Fruit fly (Drosophila melanogaster) whole organism, embryonic: ENCODE results near the gene upd2.

ENCODE experiments used
- Asciz ChIP-seq: fragments of 200-800 bp; sonication (Bioruptor generic); optimal IDR thresholded peaks from 2 replicates; lab custom pipeline; 2017; ENCODE audit warnings: missing biosample characterization, mild to moderate bottlenecking, missing genetic modification characterization, missing genetic modification reagents
- Awh ChIP-seq: fragments of 200-800 bp; sonication (Bioruptor generic); IDR thresholded peaks from 2 replicates; pipeline ENCODE4, ENCODE4 v1.3.6; 2022; ENCODE audit warnings: missing biosample characterization, missing genetic modification characterization
- CG1024 ChIP-seq: fragments of 200-800 bp; sonication (Bioruptor generic); IDR thresholded peaks from 2 replicates; pipeline ENCODE4 v1.3.6; 2022; ENCODE audit warnings: missing biosample characterization, missing genetic modification characterization
- CG10979 ChIP-seq: fragments of 200-800 bp; sonication (Bioruptor generic); optimal IDR thresholded peaks from 2 replicates; lab custom pipeline; 2018; ENCODE audit warnings: missing biosample characterization, mild to moderate bottlenecking, missing genetic modification characterization, moderate library complexity
- CG11504 ChIP-seq: fragments of 200-800 bp; sonication (Bioruptor generic); optimal IDR thresholded peaks from 3 replicates; lab custom pipeline; 2019; ENCODE audit warnings: missing biosample characterization, mild to moderate bottlenecking, missing genetic modification characterization, moderate library complexity
- CG12071 ChIP-seq: fragments of 200-800 bp; sonication (Bioruptor generic); optimal IDR thresholded peaks from 3 replicates; lab custom pipeline; 2018; ENCODE audit warnings: missing biosample characterization, mild to moderate bottlenecking, missing genetic modification characterization
- CG12299 ChIP-seq: fragments of 200-800 bp; sonication (Bioruptor generic); optimal IDR thresholded peaks from 2 replicates; lab custom pipeline; 2018; ENCODE audit warnings: missing biosample characterization, mild to moderate bottlenecking, missing genetic modification characterization
- CG14710 ChIP-seq: fragments of 200-800 bp; sonication (Bioruptor generic); optimal IDR thresholded peaks from 3 replicates; lab custom pipeline; 2019; ENCODE audit warnings: missing biosample characterization, mild to moderate bottlenecking, missing genetic modification characterization, moderate library complexity
- CG1529 ChIP-seq: fragments of 200-800 bp; sonication (Bioruptor generic); optimal IDR thresholded peaks from 3 replicates; lab custom pipeline; 2018; ENCODE audit warnings: missing biosample characterization, missing genetic modification characterization
- CG15601 ChIP-seq: fragments of 200-800 bp; sonication (Bioruptor generic); optimal IDR thresholded peaks from 3 replicates; lab custom pipeline; 2019; ENCODE audit warnings: missing biosample characterization, mild to moderate bottlenecking, missing genetic modification characterization, moderate library complexity
- CG15696 ChIP-seq: fragments of 200-800 bp; sonication (Bioruptor generic); optimal IDR thresholded peaks from 2 replicates; lab custom pipeline; 2019; ENCODE audit warnings: missing biosample characterization, mild to moderate bottlenecking, missing genetic modification characterization, moderate library complexity
- CG18262 ChIP-seq: fragments of 200-800 bp; optimal IDR thresholded peaks from 3 replicates; lab custom pipeline; 2019; ENCODE audit warnings: missing biosample characterization, mild to moderate bottlenecking, missing genetic modification characterization, moderate library complexity
- CG18599 ChIP-seq: fragments of 200-800 bp; sonication (Bioruptor generic); optimal IDR thresholded peaks from 3 replicates; lab custom pipeline; 2017; ENCODE audit warnings: missing biosample characterization, missing genetic modification characterization, mild to moderate bottlenecking, moderate library complexity, missing genetic modification reagents
- CG2678 ChIP-seq: fragments of 200-800 bp; sonication (Bioruptor generic); optimal IDR thresholded peaks from 3 replicates; lab custom pipeline; 2019; ENCODE audit warnings: missing biosample characterization, mild to moderate bottlenecking, missing genetic modification characterization, moderate library complexity
- CG2875 ChIP-seq: fragments of 200-800 bp; sonication (Bioruptor generic); optimal IDR thresholded peaks from 2 replicates; lab custom pipeline; 2017; ENCODE audit warnings: missing biosample characterization, mild to moderate bottlenecking, missing genetic modification characterization, missing genetic modification reagents
- CG3163 ChIP-seq: fragments of 200-800 bp; sonication (Bioruptor generic); optimal IDR thresholded peaks from 3 replicates; lab custom pipeline; 2016; ENCODE audit warnings: missing biosample characterization, missing genetic modification characterization
- CG4730 ChIP-seq: fragments of 200-800 bp; sonication (Bioruptor generic); IDR thresholded peaks from 2 replicates; pipeline ENCODE4 v1.3.6; 2022; ENCODE audit warnings: missing biosample characterization, missing genetic modification characterization
- CG6854 ChIP-seq: fragments of 200-800 bp; sonication (Bioruptor generic); optimal IDR thresholded peaks from 3 replicates; lab custom pipeline; 2017; ENCODE audit warnings: missing biosample characterization, mild to moderate bottlenecking, missing genetic modification characterization
- CG7987 ChIP-seq: fragments of 200-800 bp; sonication (Bioruptor generic); optimal IDR thresholded peaks from 2 replicates; lab custom pipeline; 2018; ENCODE audit warnings: missing biosample characterization, mild to moderate bottlenecking, missing genetic modification characterization, moderate library complexity
- CTCF ChIP-seq: fragments of 200-800 bp; sonication (Bioruptor generic); optimal IDR thresholded peaks from 2 replicates; lab custom pipeline; 2017; ENCODE audit warnings: missing biosample characterization, mild to moderate bottlenecking, missing genetic modification characterization, moderate library complexity
- Deaf1 ChIP-seq: fragments of 200-800 bp; optimal IDR thresholded peaks from 3 replicates; lab custom pipeline; 2019; ENCODE audit warnings: missing biosample characterization, mild to moderate bottlenecking, missing genetic modification characterization, moderate library complexity
- Dip2 ChIP-seq: fragments of 200-800 bp; sonication (Bioruptor generic); IDR thresholded peaks from 2 replicates; pipeline ENCODE4 v1.3.6; 2022; ENCODE audit warnings: missing biosample characterization, missing genetic modification characterization
- Dll ChIP-seq: fragments of 200-800 bp; sonication (Bioruptor generic); IDR thresholded peaks from 4 replicates; pipeline ENCODE4 v1.3.6; 2022; ENCODE audit warnings: missing biosample characterization, missing genetic modification characterization; ENCODE audit not compliant: partially characterized antibody
- Gsc ChIP-seq: fragments of 200-800 bp; sonication (Bioruptor generic); IDR thresholded peaks from 2 replicates; pipeline ENCODE4 v1.3.6; 2022; ENCODE audit warnings: missing biosample characterization, missing genetic modification characterization
- HHEX ChIP-seq: fragments of 200-800 bp; sonication (Bioruptor generic); optimal IDR thresholded peaks from 3 replicates; lab custom pipeline; 2017; ENCODE audit warnings: missing biosample characterization, mild to moderate bottlenecking, missing genetic modification characterization, missing genetic modification reagents
- Lhr ChIP-seq: fragments of 200-800 bp; sonication (Bioruptor generic); optimal IDR thresholded peaks from 3 replicates; lab custom pipeline; 2017; ENCODE audit warnings: mild to moderate bottlenecking, missing biosample characterization, missing genetic modification reagents, missing genetic modification characterization
- Lim3 ChIP-seq: fragments of 200-800 bp; sonication (Bioruptor generic); IDR thresholded peaks from 2 replicates; pipeline ENCODE4 v1.3.6; 2022; ENCODE audit warnings: missing biosample characterization, missing genetic modification characterization
- MTF-1 ChIP-seq: fragments of 200-800 bp; sonication (Bioruptor generic); optimal IDR thresholded peaks from 2 replicates; lab custom pipeline; 2018; ENCODE audit warnings: missing biosample characterization, mild to moderate bottlenecking, missing genetic modification characterization, borderline replicate concordance
- Med ChIP-seq: fragments of 200-800 bp; sonication (Bioruptor generic); peaks from one replicate; lab custom pipeline; 2016; ENCODE audit warnings: missing biosample characterization, missing genetic modification characterization, mild to moderate bottlenecking, inconsistent platforms, moderate library complexity
- Myb ChIP-seq: fragments of 200-800 bp; sonication (Bioruptor generic); optimal IDR thresholded peaks from 2 replicates; lab custom pipeline; 2016; ENCODE audit warnings: missing biosample characterization, missing genetic modification characterization
- Ptx1 ChIP-seq: fragments of 200-800 bp; sonication (Bioruptor generic); IDR thresholded peaks from 2 replicates; pipeline ENCODE4 v1.3.6; 2022; ENCODE audit warnings: missing biosample characterization, missing genetic modification characterization
- Spps ChIP-seq: fragments of 200-800 bp; sonication (Bioruptor generic); optimal IDR thresholded peaks from 2 replicates; lab custom pipeline; 2018; ENCODE audit warnings: missing biosample characterization, mild to moderate bottlenecking, missing genetic modification characterization
- Vsx1 ChIP-seq: fragments of 200-800 bp; sonication (Bioruptor generic); optimal IDR thresholded peaks from 2 replicates; lab custom pipeline; 2017; ENCODE audit warnings: missing biosample characterization, mild to moderate bottlenecking, missing genetic modification characterization, missing genetic modification reagents
- ara ChIP-seq: fragments of 200-800 bp; sonication (Bioruptor generic); IDR thresholded peaks from 2 replicates; pipeline ENCODE4 v1.3.6; 2022; ENCODE audit warnings: missing biosample characterization, missing genetic modification characterization
- bab2 ChIP-seq: fragments of 200-800 bp; sonication (Bioruptor generic); optimal IDR thresholded peaks from 2 replicates; lab custom pipeline; 2016; ENCODE audit warnings: missing biosample characterization, missing genetic modification characterization
- bsh ChIP-seq, 2 experiments: fragments of 200-800 bp; sonication (Bioruptor generic); optimal IDR thresholded peaks; 2 replicates each; lab custom pipeline; 2017 to 2018; ENCODE audit warnings: mild to moderate bottlenecking in 2 of 2, missing biosample characterization in 2 of 2, missing genetic modification characterization in 2 of 2, moderate library complexity in 1 of 2
- dysf ChIP-seq: fragments of 200-800 bp; sonication (Bioruptor generic); IDR thresholded peaks from 3 replicates; pipeline ENCODE4 v1.3.6; 2022; ENCODE audit warnings: missing biosample characterization, missing genetic modification characterization
- fd64A ChIP-seq: fragments of 200-800 bp; sonication (Bioruptor generic); optimal IDR thresholded peaks from 3 replicates; lab custom pipeline; 2018; ENCODE audit warnings: missing biosample characterization, mild to moderate bottlenecking, missing genetic modification characterization
- grau ChIP-seq: fragments of 200-800 bp; optimal IDR thresholded peaks from 3 replicates; lab custom pipeline; 2019; ENCODE audit warnings: missing biosample characterization, mild to moderate bottlenecking, missing genetic modification characterization, moderate library complexity
- gsb-n ChIP-seq: fragments of 200-800 bp; sonication (Bioruptor generic); optimal IDR thresholded peaks from 3 replicates; lab custom pipeline; 2018; ENCODE audit warnings: missing biosample characterization, mild to moderate bottlenecking, missing genetic modification characterization
- kni ChIP-seq: fragments of 200-800 bp; sonication (Bioruptor generic); optimal IDR thresholded peaks from 3 replicates; lab custom pipeline; 2017; ENCODE audit warnings: mild to moderate bottlenecking, missing biosample characterization, missing genetic modification reagents, missing genetic modification characterization
- lola ChIP-seq, 3 experiments: fragments of >200 bp in 2 of 3; fragments of 200-800 bp in 1 of 3; sonication (Bioruptor generic) in 1 of 3; optimal IDR thresholded peaks; 2 replicates each; lab custom pipeline; 2017 to 2019; ENCODE audit warnings: missing biosample characterization in 3 of 3, missing genetic modification characterization in 3 of 3, mild to moderate bottlenecking in 1 of 3, moderate library complexity in 1 of 3
- nerfin-1 ChIP-seq: fragments of 200-800 bp; sonication (Bioruptor generic); optimal IDR thresholded peaks from 3 replicates; lab custom pipeline; 2019; ENCODE audit warnings: missing biosample characterization, mild to moderate bottlenecking, missing genetic modification characterization, moderate library complexity
- onecut ChIP-seq: fragments of 200-800 bp; sonication (Bioruptor generic); IDR thresholded peaks from 2 replicates; pipeline ENCODE4 v1.3.6; 2022; ENCODE audit warnings: missing biosample characterization, missing genetic modification characterization
- sens ChIP-seq: fragments of 200-800 bp; sonication (Bioruptor generic); peaks from one replicate; lab custom pipeline; 2016; ENCODE audit warnings: missing biosample characterization, missing genetic modification characterization
- tap ChIP-seq: fragments of 200-800 bp; optimal IDR thresholded peaks from 3 replicates; lab custom pipeline; 2019; ENCODE audit warnings: missing biosample characterization, mild to moderate bottlenecking, missing genetic modification characterization, moderate library complexity
- tin ChIP-seq: fragments of 200-800 bp; sonication (Bioruptor generic); optimal IDR thresholded peaks from 3 replicates; lab custom pipeline; 2016; ENCODE audit warnings: missing biosample characterization, missing genetic modification characterization
- unpg ChIP-seq: fragments of 200-800 bp; sonication (Bioruptor generic); optimal IDR thresholded peaks from 3 replicates; lab custom pipeline; 2018; ENCODE audit warnings: missing biosample characterization, mild to moderate bottlenecking, missing genetic modification characterization, moderate library complexity
- wek ChIP-seq: fragments of 200-800 bp; sonication (Bioruptor generic); optimal IDR thresholded peaks from 3 replicates; lab custom pipeline; 2018; ENCODE audit warnings: missing biosample characterization, mild to moderate bottlenecking, missing genetic modification characterization, moderate library complexity

upd2 gene

DNA sequence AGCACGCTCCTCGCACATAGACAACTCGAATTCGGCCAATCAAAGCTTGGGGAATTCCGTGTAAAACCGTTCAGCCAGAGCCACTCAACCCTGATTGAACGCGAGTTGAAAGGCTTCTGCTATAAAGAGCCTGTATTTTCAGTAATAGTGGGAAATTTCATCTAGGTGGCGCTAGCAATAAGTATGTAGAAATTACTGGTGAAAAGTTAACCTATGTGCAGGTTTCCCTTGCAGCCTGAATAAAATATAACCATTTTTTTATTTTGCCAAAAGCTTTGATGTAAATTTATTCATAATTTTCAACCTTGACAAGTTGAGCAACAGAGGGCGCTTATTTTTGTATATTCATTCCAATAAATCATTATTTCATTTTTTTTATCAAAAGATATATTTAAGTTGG is 4.6 kb downstream of the upd2 start:
- TF ChIP-seq Dip2 (GFP tag; lab: Robert Waterston, UW) (peak; percentile 60; the same call in 1 of the 2 replicates), CG15601 (tag; lab: Kevin White, UChicago) (peak; percentile 95), CG4730 (no peak), dysf (GFP tag; lab: Robert Waterston, UW) (no peak), sens (GFP tag; lab: Kevin White, UChicago) (peak; percentile 68), CTCF (peak; percentile 87)

DNA sequence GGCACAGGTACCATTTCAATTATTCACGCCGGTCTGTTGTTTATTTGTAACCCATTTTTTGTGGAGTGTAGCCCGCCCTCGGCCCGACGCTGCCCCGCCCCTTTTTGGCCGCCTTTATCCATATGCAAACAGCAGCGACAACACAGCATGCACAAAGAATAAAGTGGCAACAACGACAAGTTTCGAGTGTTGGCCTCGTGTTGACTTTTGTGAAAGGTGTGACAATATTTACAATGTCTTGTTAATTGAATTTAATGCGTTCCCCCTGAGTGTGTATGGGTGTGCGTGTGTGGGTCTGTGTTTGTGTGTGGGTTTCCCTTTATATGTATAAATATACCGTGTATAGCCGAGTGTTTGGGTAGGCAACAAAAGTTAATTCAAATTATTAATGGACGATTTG is 5.2 kb downstream of the upd2 start:
- TF ChIP-seq unpg (GFP tag; lab: Kevin White, UChicago) (peak; percentile 23), Deaf1 (tag; lab: Kevin White, UChicago) (no peak), CG15696 (tag; lab: Kevin White, UChicago) (peak; percentile 31), ara (GFP tag; lab: Robert Waterston, UW) (peak; percentile 60), MTF-1 (GFP tag; lab: Kevin White, UChicago) (peak; percentile 63), CG1024 (GFP tag; lab: Robert Waterston, UW) (0 out of 2 replicates have a peak, but pooled peaks have one; percentile 10), wek (GFP tag; lab: Kevin White, UChicago) (peak; percentile 47), CG3163 (GFP tag; lab: Kevin White, UChicago) (no peak), Ptx1 (no peak), CG18262 (tag; lab: Kevin White, UChicago) (peak; percentile 12), Gsc (GFP tag; lab: Robert Waterston, UW) (no peak), CG2678 (tag; lab: Kevin White, UChicago) (peak; percentile 56), onecut (GFP tag; lab: Robert Waterston, UW) (0 out of 2 replicates have a peak, but pooled peaks have one; percentile 15), CG7987 (GFP tag; lab: Kevin White, UChicago) (peak; percentile 20), bab2 (GFP tag; lab: Kevin White, UChicago) (no peak), CG14710 (tag; lab: Kevin White, UChicago) (peak; percentile 36), CG12071 (peak; percentile 19), Med (peak; percentile 69), Myb (no peak), HHEX (GFP tag; lab: Kevin White, UChicago) (peak; percentile 9), gsb-n (tag; lab: Kevin White, UChicago) (peak; percentile 55), CG2875 (GFP tag; lab: Kevin White, UChicago) (peak; percentile 53), Lim3 (no peak), lola (GFP tag; optimal IDR thresholded peaks at IDR 0.05; lab: Kevin White, UChicago) (no peak), CG18599 (GFP tag; lab: Kevin White, UChicago) (peak; percentile 34), Lhr (GFP tag; lab: Kevin White, UChicago) (peak; percentile 22), CG1529 (GFP tag; lab: Kevin White, UChicago) (peak; percentile 46), Vsx1 (GFP tag; lab: Kevin White, UChicago) (peak; percentile 17), CG12299 (tag; lab: Kevin White, UChicago) (peak; percentile 12), tin (GFP tag; lab: Kevin White, UChicago) (no peak), CG11504 (tag; lab: Kevin White, UChicago) (peak; percentile 2), CG6854 (GFP tag; lab: Kevin White, UChicago) (no peak), bsh (GFP tag; optimal IDR thresholded peaks at IDR 0.05; lab: Kevin White, UChicago) (no peak), nerfin-1 (tag; lab: Kevin White, UChicago) (peak; percentile 37), kni (GFP tag; lab: Kevin White, UChicago) (peak; percentile 69), grau (tag; lab: Kevin White, UChicago) (no peak), Asciz (GFP tag; lab: Kevin White, UChicago) (peak; percentile 60), tap (tag; lab: Kevin White, UChicago) (no peak), fd64A (GFP tag; lab: Kevin White, UChicago) (peak; percentile 65), Dll (GFP tag; lab: Robert Waterston, UW) (no peak), Spps (tag; lab: Kevin White, UChicago) (no peak), CG10979 (tag; lab: Kevin White, UChicago) (no peak), Awh (GFP tag; lab: Robert Waterston, UW) (peak; percentile 28; the same call in 1 of the 2 replicates)
